Worm (Caenorhabditis elegans) whole organism, late embryonic: ENCODE results near the gene vit-6.

Source experiments
- ama-1 ChIP-seq: fragments of 150-350 bp; optimal IDR thresholded peaks from 2 replicates; lab custom pipeline; 2014
- ceh-14 ChIP-seq: sonication (generic microtip); optimal IDR thresholded peaks from 2 replicates; lab custom pipeline; 2016; ENCODE audit warnings: missing genotype, missing genetic modification characterization, missing compliant biosample characterization
- ceh-19 ChIP-seq: fragments of 200-800 bp; sonication (Bioruptor generic); optimal IDR thresholded peaks from 2 replicates; lab custom pipeline; 2018; ENCODE audit warnings: mild to moderate bottlenecking, missing genetic modification characterization, missing compliant biosample characterization
- elt-4 ChIP-seq: sonication (generic microtip); optimal IDR thresholded peaks from 2 replicates; lab custom pipeline; 2016; ENCODE audit warnings: missing genetic modification characterization, missing compliant biosample characterization
- sox-2 ChIP-seq: fragments of 200-800 bp; sonication (Bioruptor generic); IDR thresholded peaks from 2 replicates; pipeline ENCODE4 v1.3.6; 2022; ENCODE audit warnings: missing genetic modification reagents, missing genetic modification characterization, missing compliant biosample characterization

DNA sequence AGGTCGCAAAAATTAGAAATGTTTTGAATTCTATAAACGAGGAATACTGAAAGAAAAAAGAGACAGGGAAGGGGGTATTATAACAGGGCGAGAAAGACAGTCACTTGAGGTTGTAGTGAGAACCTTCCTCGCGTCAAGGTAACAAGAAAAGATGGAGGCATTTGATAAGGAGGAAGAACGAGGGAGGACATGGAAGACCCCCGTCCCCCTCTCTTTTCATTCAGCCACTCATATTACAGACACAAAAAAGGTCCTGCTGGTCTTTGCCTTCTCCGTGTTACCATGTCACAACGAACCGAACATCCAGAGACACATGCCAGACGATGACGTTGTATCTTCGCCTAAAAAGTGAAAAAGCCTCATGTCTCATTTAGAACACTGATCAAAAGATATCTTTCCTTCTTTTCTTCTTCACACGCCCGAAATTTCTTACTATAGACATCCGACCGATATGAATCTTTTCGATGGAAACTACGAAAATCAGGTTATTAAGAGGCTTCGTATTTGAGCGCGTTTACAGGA lies 19.6 kb upstream of the vit-6 start:
- TF ChIP-seq ama-1 (lab: Kevin White, UChicago) = no peak
- no peak for TF ChIP-seq ceh-14 (tag; lab: Kevin White, UChicago)
- no peak for TF ChIP-seq ceh-19 (GFP tag; lab: Kevin White, UChicago)
- no peak for TF ChIP-seq elt-4 (tag; lab: Kevin White, UChicago)
- TF ChIP-seq sox-2 (GFP tag; lab: Robert Waterston, UW) = no peak
